Worm (Caenorhabditis elegans): ENCODE data around the gene gldi-5.

DNA sequence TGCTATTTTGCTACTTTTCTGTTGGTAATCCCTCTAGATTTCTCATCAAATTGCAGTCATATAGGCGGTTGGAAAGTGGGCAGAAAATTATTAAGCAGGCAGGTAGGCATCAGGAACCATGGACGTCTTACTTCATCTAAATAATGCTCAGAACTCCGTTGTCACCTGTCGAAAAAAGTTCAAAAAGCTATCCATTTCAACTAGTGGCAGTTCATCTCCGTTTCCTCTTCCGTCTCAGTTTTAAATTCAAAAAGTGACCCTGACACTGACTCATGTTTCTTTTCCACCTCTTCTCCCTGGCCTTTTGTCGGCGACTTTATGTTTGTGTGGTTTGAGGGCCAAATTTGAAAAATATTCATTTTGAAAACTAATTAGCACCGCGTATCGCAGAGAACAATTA is 48.2 kb upstream of the gldi-5 start:
- no peak for TF ChIP-seq hlh-30 (tag; optimal IDR thresholded peaks at IDR 0.05; ENCODE audit: insufficient read depth)
- TF ChIP-seq elt-4 (tag; optimal IDR thresholded peaks at IDR 0.05) = no peak
- no peak for TF ChIP-seq sdc-2 (tag; optimal IDR thresholded peaks at IDR 0.05)
- TF ChIP-seq nhr-11 (tag; optimal IDR thresholded peaks at IDR 0.05) = no peak
- no peak for TF ChIP-seq elt-2 (tag; optimal IDR thresholded peaks at IDR 0.05)
- no peak for TF ChIP-seq dve-1 (tag; optimal IDR thresholded peaks at IDR 0.05)
- no peak for TF ChIP-seq pqm-1 (tag; optimal IDR thresholded peaks at IDR 0.05)
- no peak for TF ChIP-seq dmd-4 (tag; optimal IDR thresholded peaks at IDR 0.05; ENCODE audit: borderline replicate concordance)
- TF ChIP-seq ttx-3 (tag; optimal IDR thresholded peaks at IDR 0.05) = no peak
